Worm (Caenorhabditis elegans) whole organism, L2 larva: Measurements from ENCODE around the gene EGAP2.1.

Source experiments
- crh-2 ChIP-seq: sonication (generic microtip); optimal IDR thresholded peaks from 2 replicates; lab custom pipeline; 2017; ENCODE audit warnings: missing biosample characterization, missing genetic modification characterization
- fos-1 ChIP-seq: fragments of 150-350 bp; optimal IDR thresholded peaks from 2 replicates; lab custom pipeline; 2014; ENCODE audit warnings: missing biosample characterization, missing genetic modification characterization
- gmeb-1 ChIP-seq: fragments of 150-350 bp; optimal IDR thresholded peaks from 2 replicates; lab custom pipeline; 2014; ENCODE audit warnings: missing biosample characterization, missing genetic modification characterization
- lin-13 ChIP-seq: fragments of 150-350 bp; optimal IDR thresholded peaks from 2 replicates; lab custom pipeline; 2014; ENCODE audit warnings: missing biosample characterization, missing genetic modification reagents, missing genetic modification characterization
- mdl-1 ChIP-seq, 2 experiments: fragments of 150-350 bp in 1 of 2; sonication (generic microtip) in 1 of 2; optimal IDR thresholded peaks; 2 replicates each; lab custom pipeline; 2017; ENCODE audit warnings: missing biosample characterization in 2 of 2, missing genetic modification characterization in 2 of 2
- nhr-11 ChIP-seq: fragments of 150-350 bp; optimal IDR thresholded peaks from 2 replicates; lab custom pipeline; 2014; ENCODE audit warnings: missing biosample characterization, missing genetic modification characterization
- nhr-21 ChIP-seq: fragments of 150-350 bp; optimal IDR thresholded peaks from 2 replicates; lab custom pipeline; 2014; ENCODE audit warnings: missing biosample characterization, missing genetic modification characterization
- nhr-237 ChIP-seq: fragments of 150-350 bp; optimal IDR thresholded peaks from 2 replicates; lab custom pipeline; 2014; ENCODE audit warnings: missing biosample characterization, missing genetic modification characterization
- nhr-25 ChIP-seq: fragments of 150-350 bp; sonication (generic microtip); optimal IDR thresholded peaks from 3 replicates; lab custom pipeline; 2014; ENCODE audit warnings: missing biosample characterization, missing genetic modification characterization
- nhr-77 ChIP-seq: fragments of 150-350 bp; optimal IDR thresholded peaks from 2 replicates; lab custom pipeline; 2014; ENCODE audit warnings: missing biosample characterization, missing genetic modification characterization
- peb-1 ChIP-seq: fragments of 150-350 bp; optimal IDR thresholded peaks from 2 replicates; lab custom pipeline; 2014; ENCODE audit warnings: missing biosample characterization, missing genetic modification characterization
- sma-3 ChIP-seq: sonication (generic microtip); optimal IDR thresholded peaks from 2 replicates; lab custom pipeline; 2016; ENCODE audit warnings: missing genetic modification reagents, missing genetic modification characterization, missing compliant biosample characterization
- sma-9 ChIP-seq, 2 experiments: fragments of 150-350 bp in 1 of 2; sonication (generic microtip) in 1 of 2; optimal IDR thresholded peaks; 2 replicates each; lab custom pipeline; 2014 to 2016; ENCODE audit warnings: missing genetic modification characterization in 2 of 2, mild to moderate bottlenecking in 1 of 2, missing biosample characterization in 1 of 2, missing compliant biosample characterization in 1 of 2, missing genetic modification reagents in 1 of 2, moderate library complexity in 1 of 2
- unc-55 ChIP-seq: fragments of 150-350 bp; sonication (generic microtip); optimal IDR thresholded peaks from 3 replicates; lab custom pipeline; 2014; ENCODE audit warnings: missing biosample characterization, missing genetic modification reagents, missing genetic modification characterization
- zag-1 ChIP-seq: fragments of 150-350 bp; optimal IDR thresholded peaks from 2 replicates; lab custom pipeline; 2014; ENCODE audit warnings: missing biosample characterization, missing genetic modification characterization

EGAP2.1 gene

ce11 chrII:5281137-5281536 lies 49.9 kb downstream of the EGAP2.1 start (continued):
- no peak for TF ChIP-seq gmeb-1 (tag; lab: Kevin White, UChicago)
- peak; percentile 71 for TF ChIP-seq fos-1 (tag; lab: Kevin White, UChicago)
- TF ChIP-seq sma-3 (GFP tag; lab: Kevin White, UChicago), result peak; percentile 49
- TF ChIP-seq nhr-11 (tag; lab: Kevin White, UChicago), result no peak
- TF ChIP-seq peb-1, result no peak
- TF ChIP-seq lin-13 (GFP tag; lab: Kevin White, UChicago), result no peak
- TF ChIP-seq nhr-237 (tag; lab: Kevin White, UChicago), result no peak
- no peak for TF ChIP-seq unc-55 (GFP tag; lab: Kevin White, UChicago)
- TF ChIP-seq nhr-25 (tag; lab: Kevin White, UChicago), result no peak
- TF ChIP-seq, all 48 proteins: peak for 4

- TF ChIP-seq nhr-77 (tag; lab: Kevin White, UChicago), result no peak
- peak in 1 of 2 experiments; percentile 33 for TF ChIP-seq mdl-1 (tag; optimal IDR thresholded peaks at IDR 0.05; lab: Kevin White, UChicago)
- peak; percentile 64 for TF ChIP-seq crh-2 (tag; lab: Kevin White, UChicago)
- peak; percentile 78 for TF ChIP-seq sma-9 (GFP tag; optimal IDR thresholded peaks at IDR 0.05; lab: Kevin White, UChicago)
- TF ChIP-seq sma-9 (tag; optimal IDR thresholded peaks at IDR 0.05; lab: Kevin White, UChicago), result no peak
- TF ChIP-seq peb-1, result no peak
- peak; percentile 43 for TF ChIP-seq gmeb-1 (tag; lab: Kevin White, UChicago)
- no peak for TF ChIP-seq sma-3 (GFP tag; lab: Kevin White, UChicago)
- TF ChIP-seq zag-1 (tag; lab: Kevin White, UChicago), result no peak
- peak; percentile 64 for TF ChIP-seq nhr-21 (tag; lab: Kevin White, UChicago)
Measured at ce11 chrII:5282192-5282591, 51.0 kb downstream of the EGAP2.1 start, which contains the start of gene pmt-1. pmt-1 (minus strand) TSS chrII:5282523.
